Worm (Caenorhabditis elegans) whole organism, midembryonic: ENCODE data around the gene K03A11.5.

ENCODE experiments used
- T22C8.4 ChIP-seq: fragments of 200-800 bp; sonication (Bioruptor generic); IDR thresholded peaks from 2 replicates; pipeline ENCODE4 v1.3.6; 2022; ENCODE audit warnings: missing genetic modification characterization, missing compliant biosample characterization
- cog-1 ChIP-seq: sonication (generic microtip); optimal IDR thresholded peaks from 2 replicates; lab custom pipeline; 2016; ENCODE audit warnings: missing genetic modification characterization, missing compliant biosample characterization
- flt-1 ChIP-seq: fragments of 200-800 bp; sonication (Bioruptor generic); IDR thresholded peaks from 2 replicates; pipeline ENCODE4 v1.3.6; 2022; ENCODE audit warnings: missing genetic modification characterization, missing compliant biosample characterization
- klf-2 ChIP-seq: fragments of 200-800 bp; sonication (Bioruptor generic); conservative IDR thresholded peaks from 2 replicates; pipeline ENCODE4 v1.3.6; 2022; ENCODE audit warnings: missing genetic modification reagents, missing genetic modification characterization, missing compliant biosample characterization
- med-1 ChIP-seq: sonication (generic microtip); optimal IDR thresholded peaks from 2 replicates; lab custom pipeline; 2017; ENCODE audit warnings: missing genetic modification characterization, mild to moderate bottlenecking, missing compliant biosample characterization, antibody characterized with exemption, missing genetic modification reagents; ENCODE audit not compliant: insufficient read depth
- ref-1 ChIP-seq: fragments of 200-800 bp; sonication (Bioruptor generic); conservative IDR thresholded peaks from 2 replicates; pipeline ENCODE4 v1.3.6; 2022; ENCODE audit warnings: missing genetic modification reagents, missing genetic modification characterization, missing compliant biosample characterization
- tab-1 ChIP-seq: fragments of 200-800 bp; sonication (Bioruptor generic); IDR thresholded peaks from 2 replicates; pipeline ENCODE4 v1.3.6; 2022; ENCODE audit warnings: missing genetic modification characterization, missing compliant biosample characterization
- ztf-23 ChIP-seq: fragments of 200-800 bp; sonication (Bioruptor generic); IDR thresholded peaks from 2 replicates; pipeline ENCODE4 v1.3.6; 2022; ENCODE audit warnings: missing genetic modification reagents, missing genetic modification characterization, missing compliant biosample characterization
- ztf-29 ChIP-seq: fragments of 200-800 bp; sonication (Bioruptor generic); IDR thresholded peaks from 2 replicates; pipeline ENCODE4 v1.3.6; 2022; ENCODE audit warnings: missing genetic modification reagents, missing genetic modification characterization, missing compliant biosample characterization

The K03A11.5 gene

DNA sequence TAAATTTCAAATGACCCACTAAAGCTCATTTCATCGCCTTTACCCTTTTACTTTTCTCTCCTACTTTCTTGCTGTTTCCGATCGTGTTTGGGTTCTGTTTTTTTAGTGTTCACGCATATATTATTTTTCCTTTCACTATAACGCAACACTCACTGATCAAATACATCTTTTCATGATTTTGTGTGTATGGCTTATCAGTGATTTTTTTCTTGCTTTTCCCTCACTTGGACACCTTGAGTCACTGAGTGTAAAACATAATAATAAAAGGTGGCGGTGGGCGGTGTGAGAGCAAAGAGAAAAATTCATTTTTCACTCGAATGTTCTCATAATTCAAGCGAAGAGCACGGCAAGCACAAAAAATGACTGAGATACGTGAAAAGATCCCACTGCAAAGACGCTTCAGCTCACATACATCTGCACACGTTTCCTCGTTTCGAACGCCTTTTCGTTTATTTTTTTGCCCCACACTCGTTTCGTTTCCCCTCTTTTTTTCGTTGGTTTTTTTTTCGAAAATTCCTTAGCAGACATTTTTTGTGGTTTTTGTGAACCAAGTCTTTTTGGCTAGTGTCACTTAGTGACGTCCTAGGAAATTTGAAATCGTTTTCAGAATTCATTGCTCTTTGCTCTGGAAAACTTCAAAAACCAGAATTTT lies at the start of gene K03A11.5:
Gene K03A11.5 (plus strand): TSS at position 602 of the 652 bp plus-strand sequence.
- no peak for TF ChIP-seq T22C8.4 (GFP tag; lab: Robert Waterston, UW)
- TF ChIP-seq ztf-29 (GFP tag; lab: Robert Waterston, UW), result no peak
- no peak for TF ChIP-seq flt-1
- TF ChIP-seq klf-2 (GFP tag; lab: Robert Waterston, UW), result no peak
- TF ChIP-seq tab-1 (GFP tag; lab: Robert Waterston, UW), result no peak
- no peak for TF ChIP-seq med-1 (GFP tag; lab: Kevin White, UChicago)
- no peak for TF ChIP-seq ref-1 (GFP tag; lab: Robert Waterston, UW)
- no peak for TF ChIP-seq ztf-23 (GFP tag; lab: Robert Waterston, UW)
- TF ChIP-seq cog-1 (tag; lab: Kevin White, UChicago), result no peak

DNA sequence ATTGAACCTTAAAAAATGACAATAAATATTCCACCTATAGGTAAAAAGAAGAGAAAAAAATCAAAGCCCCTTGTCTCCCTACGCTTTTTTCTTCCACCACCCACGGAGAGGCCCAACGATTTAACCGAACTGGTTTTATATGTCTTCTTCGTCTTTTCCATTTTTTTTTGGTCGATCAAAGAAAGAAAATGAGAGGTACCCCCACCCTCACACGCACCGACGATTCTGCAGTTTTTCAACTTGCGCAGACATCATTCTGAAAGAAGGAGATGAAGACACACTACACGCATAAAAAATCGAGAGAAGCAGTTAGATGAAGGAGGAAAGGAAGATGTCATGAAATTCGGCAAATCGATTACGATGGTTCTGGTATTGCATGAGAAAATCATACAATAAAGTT lies 49.0 kb upstream of the K03A11.5 start:
- TF ChIP-seq ref-1 (GFP tag; lab: Robert Waterston, UW) (no peak), flt-1 (no peak), cog-1 (tag; lab: Kevin White, UChicago) (no peak), ztf-29 (GFP tag; lab: Robert Waterston, UW) (no peak), tab-1 (GFP tag; lab: Robert Waterston, UW) (no peak), klf-2 (GFP tag; lab: Robert Waterston, UW) (no peak), ztf-23 (GFP tag; lab: Robert Waterston, UW) (no peak), med-1 (GFP tag; lab: Kevin White, UChicago) (no peak), T22C8.4 (GFP tag; lab: Robert Waterston, UW) (no peak)

DNA sequence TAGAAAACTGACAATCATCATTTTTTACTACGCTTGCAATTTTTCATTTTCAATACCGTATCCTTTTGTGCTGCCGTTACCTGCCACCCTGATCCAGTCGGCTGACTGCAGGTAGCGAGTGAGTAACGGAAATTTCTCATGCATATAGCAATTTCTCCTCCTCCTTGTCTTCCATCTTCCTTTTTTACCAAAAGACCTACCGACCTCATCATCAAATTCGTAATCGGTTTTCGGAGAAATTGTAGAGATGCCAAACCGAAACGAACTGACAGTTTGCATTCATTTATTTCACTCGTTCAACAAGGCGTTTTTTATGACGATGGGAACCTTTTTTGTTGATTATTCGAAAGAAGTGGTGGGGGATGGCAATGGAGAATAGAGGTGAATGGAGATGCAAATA lies 47.0 kb upstream of the K03A11.5 start:
- TF ChIP-seq T22C8.4 (GFP tag; lab: Robert Waterston, UW), result no peak
- no peak for TF ChIP-seq med-1 (GFP tag; lab: Kevin White, UChicago)
- TF ChIP-seq ztf-29 (GFP tag; lab: Robert Waterston, UW), result no peak
- TF ChIP-seq klf-2 (GFP tag; lab: Robert Waterston, UW), result no peak

DNA sequence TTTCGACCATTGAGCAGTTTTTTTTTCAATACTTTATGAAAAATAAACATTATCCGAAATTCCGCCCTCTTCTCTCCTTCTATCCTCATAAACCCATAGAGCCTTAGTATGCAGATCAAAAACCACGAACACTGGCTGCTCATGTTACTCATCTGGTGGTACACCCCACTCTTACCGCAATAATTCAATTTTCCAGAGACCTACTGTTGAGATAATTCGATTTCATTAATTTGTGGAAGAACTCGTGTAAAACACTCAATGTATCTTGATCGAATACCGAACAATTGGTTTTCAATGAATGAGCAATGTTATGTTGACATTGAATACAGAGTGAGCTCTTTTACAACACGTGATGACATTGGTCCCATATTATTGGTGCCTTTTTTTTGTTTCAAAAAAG lies 41.9 kb upstream of the K03A11.5 start:
- no peak for TF ChIP-seq T22C8.4 (GFP tag; lab: Robert Waterston, UW)
- TF ChIP-seq tab-1 (GFP tag; lab: Robert Waterston, UW), result no peak
- TF ChIP-seq med-1 (GFP tag; lab: Kevin White, UChicago), result no peak
- TF ChIP-seq ref-1 (GFP tag; lab: Robert Waterston, UW), result no peak
- no peak for TF ChIP-seq ztf-29 (GFP tag; lab: Robert Waterston, UW)

DNA sequence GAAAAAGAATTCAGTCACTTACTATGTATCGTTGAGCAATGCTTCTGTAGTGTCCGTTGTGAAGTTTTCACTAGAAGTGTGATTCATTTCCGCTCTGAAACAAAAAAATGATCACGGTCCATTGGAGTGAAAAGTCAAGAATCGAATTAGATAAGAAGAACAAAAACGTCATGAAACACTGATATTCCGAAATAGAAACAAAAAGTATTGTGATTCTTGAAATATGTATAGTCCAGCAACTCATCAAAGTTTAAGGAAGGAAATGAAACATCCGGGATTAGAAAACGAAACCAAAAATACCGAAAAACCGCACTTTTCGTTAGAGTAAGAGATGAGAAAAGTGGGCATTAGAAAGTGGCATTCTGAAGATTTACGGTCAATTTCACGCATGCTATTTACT lies 30.7 kb upstream of the K03A11.5 start, which contains the start of gene npr-10:
Gene npr-10 (minus strand): TSS at position 101 of the 400 bp plus-strand sequence.
- TF ChIP-seq klf-2 (GFP tag; lab: Robert Waterston, UW) (no peak), ref-1 (GFP tag; lab: Robert Waterston, UW) (no peak)

DNA sequence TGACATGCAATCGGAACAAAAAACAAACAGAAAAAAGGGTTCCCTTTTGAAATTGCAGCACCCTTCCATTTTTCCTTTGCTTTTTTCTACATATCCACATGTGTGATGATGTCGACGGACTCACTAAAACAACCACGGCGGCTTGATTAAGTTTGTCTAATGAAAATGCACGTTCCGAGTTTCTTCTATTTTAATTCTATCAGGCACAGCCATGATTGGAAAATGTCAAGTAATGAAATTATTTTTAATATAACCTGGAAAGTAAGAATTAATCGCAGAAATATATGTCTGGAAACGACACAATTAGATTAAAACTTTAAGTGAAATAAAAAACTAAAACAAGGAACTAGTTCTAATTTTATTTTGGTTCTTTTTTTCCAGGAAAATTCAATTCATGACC lies 29.5 kb upstream of the K03A11.5 start:
- TF ChIP-seq tab-1 (GFP tag; lab: Robert Waterston, UW) (no peak), ztf-29 (GFP tag; lab: Robert Waterston, UW) (no peak), klf-2 (GFP tag; lab: Robert Waterston, UW) (no peak), ref-1 (GFP tag; lab: Robert Waterston, UW) (no peak), ztf-23 (GFP tag; lab: Robert Waterston, UW) (no peak), med-1 (GFP tag; lab: Kevin White, UChicago) (no peak), cog-1 (tag; lab: Kevin White, UChicago) (no peak), flt-1 (no peak), T22C8.4 (GFP tag; lab: Robert Waterston, UW) (no peak)

DNA sequence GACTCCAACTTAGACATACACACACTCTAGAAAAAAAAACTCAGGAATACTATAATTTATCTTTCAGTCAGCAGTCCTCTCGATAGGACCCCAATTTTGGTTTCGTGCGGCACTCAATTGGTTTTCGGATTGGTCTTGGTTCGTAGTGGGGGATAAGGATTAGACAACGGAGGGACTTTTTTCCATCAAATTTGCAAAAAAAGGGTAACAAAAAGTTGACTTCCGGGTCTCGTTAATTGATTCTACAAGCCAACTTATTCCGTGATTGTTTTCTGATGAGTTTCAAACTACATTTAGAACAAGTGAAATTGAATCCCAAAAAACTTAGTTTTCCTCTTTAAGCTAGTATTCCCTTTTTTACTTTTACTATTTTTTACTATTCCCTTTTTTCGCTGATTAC lies 29.0 kb upstream of the K03A11.5 start:
- no peak for TF ChIP-seq cog-1 (tag; lab: Kevin White, UChicago)
- no peak for TF ChIP-seq ref-1 (GFP tag; lab: Robert Waterston, UW)
- TF ChIP-seq klf-2 (GFP tag; lab: Robert Waterston, UW), result no peak
- TF ChIP-seq tab-1 (GFP tag; lab: Robert Waterston, UW), result no peak
- no peak for TF ChIP-seq T22C8.4 (GFP tag; lab: Robert Waterston, UW)
- no peak for TF ChIP-seq flt-1
- no peak for TF ChIP-seq ztf-23 (GFP tag; lab: Robert Waterston, UW)
- TF ChIP-seq med-1 (GFP tag; lab: Kevin White, UChicago), result no peak
- no peak for TF ChIP-seq ztf-29 (GFP tag; lab: Robert Waterston, UW)

DNA sequence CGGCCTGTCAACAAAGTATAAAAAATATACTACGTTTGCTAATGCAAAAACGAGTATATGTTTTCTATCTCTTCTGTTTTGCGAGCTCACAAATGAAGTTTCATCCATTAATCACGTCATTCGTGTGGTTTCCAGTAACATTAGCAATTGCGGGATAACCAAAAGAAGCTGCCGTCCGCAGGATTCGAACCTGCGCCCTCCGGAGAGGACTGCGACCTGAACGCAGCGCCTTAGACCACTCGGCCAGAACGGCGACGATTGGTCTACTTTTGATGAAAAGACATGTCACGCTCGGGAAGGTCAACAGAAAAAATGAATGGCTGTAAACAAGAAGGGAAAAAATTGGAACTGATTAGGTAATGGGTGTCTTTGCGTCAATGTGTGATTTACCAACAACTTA lies 24.5 kb upstream of the K03A11.5 start:
- TF ChIP-seq cog-1 (tag; lab: Kevin White, UChicago) (no peak), med-1 (GFP tag; lab: Kevin White, UChicago) (no peak), flt-1 (no peak), ztf-23 (GFP tag; lab: Robert Waterston, UW) (no peak), klf-2 (GFP tag; lab: Robert Waterston, UW) (no peak), ref-1 (GFP tag; lab: Robert Waterston, UW) (no peak), tab-1 (GFP tag; lab: Robert Waterston, UW) (no peak), ztf-29 (GFP tag; lab: Robert Waterston, UW) (no peak), T22C8.4 (GFP tag; lab: Robert Waterston, UW) (no peak)

DNA sequence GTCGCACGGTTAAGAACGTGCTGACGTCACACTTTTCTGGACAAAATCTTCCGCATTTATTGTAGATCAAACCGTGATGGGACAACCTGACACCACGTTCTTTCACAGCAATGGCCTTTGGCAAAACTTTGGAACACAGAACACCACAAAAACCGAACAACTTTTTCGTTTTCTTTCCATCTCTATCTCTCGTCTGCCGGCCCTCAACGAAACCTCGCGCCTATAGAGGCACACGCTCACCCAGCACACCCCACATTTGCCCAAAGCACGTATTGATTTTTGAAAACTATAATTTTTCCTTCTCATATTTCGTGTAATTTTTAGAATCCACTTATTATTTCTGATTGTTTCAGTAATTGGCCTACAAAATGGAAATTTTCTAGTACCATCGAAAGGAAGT lies 21.5 kb upstream of the K03A11.5 start:
- TF ChIP-seq ztf-29 (GFP tag; lab: Robert Waterston, UW), result no peak
- TF ChIP-seq T22C8.4 (GFP tag; lab: Robert Waterston, UW), result no peak
- no peak for TF ChIP-seq klf-2 (GFP tag; lab: Robert Waterston, UW)
- no peak for TF ChIP-seq cog-1 (tag; lab: Kevin White, UChicago)
- TF ChIP-seq med-1 (GFP tag; lab: Kevin White, UChicago), result no peak
- TF ChIP-seq flt-1, result no peak
- TF ChIP-seq ztf-23 (GFP tag; lab: Robert Waterston, UW), result no peak
- no peak for TF ChIP-seq tab-1 (GFP tag; lab: Robert Waterston, UW)
